Fruit fly (Drosophila melanogaster): ENCODE measurements around the gene osi.

osi gene

dm6 chr2L:16888574-16889376 lies 1.0 kb upstream of the osi start (continued):
- TF ChIP-seq net (GFP tag; optimal IDR thresholded peaks at IDR 0.05) (no peak), topi (GFP tag; optimal IDR thresholded peaks at IDR 0.05) (no peak), Eip75B (GFP tag; optimal IDR thresholded peaks at IDR 0.05) (no peak), CG4318 (GFP tag; optimal IDR thresholded peaks at IDR 0.05) (no peak), Sox14 (GFP tag; optimal IDR thresholded peaks at IDR 0.05) (peak; percentile 2), acj6 (GFP tag; optimal IDR thresholded peaks at IDR 0.05) (no peak), Ets96B (tag; optimal IDR thresholded peaks at IDR 0.05) (no peak)

- TF ChIP-seq Smox (GFP tag; optimal IDR thresholded peaks at IDR 0.05) (no peak), Eip93F (GFP tag; optimal IDR thresholded peaks at IDR 0.05) (no peak), spab (GFP tag; optimal IDR thresholded peaks at IDR 0.05) (no peak), vri (GFP tag; optimal IDR thresholded peaks at IDR 0.05) (peak; percentile 32), CG3919 (GFP tag; optimal IDR thresholded peaks at IDR 0.05) (no peak), CG6163 (GFP tag; IDR thresholded peaks at IDR 0.05) (no peak), dsx (GFP tag; optimal IDR thresholded peaks at IDR 0.05; ENCODE audit: poor library complexity, severe bottlenecking) (no peak), svp (GFP tag) (peak; percentile 92), pdm3 (GFP tag; optimal IDR thresholded peaks at IDR 0.05) (no peak), esn (GFP tag; optimal IDR thresholded peaks at IDR 0.05) (no peak), CG16779 (tag; optimal IDR thresholded peaks at IDR 0.05) (peak; percentile 25), salr (GFP tag; optimal IDR thresholded peaks at IDR 0.05) (no peak), CG6276 (GFP tag; optimal IDR thresholded peaks at IDR 0.05) (no peak), CG8119 (GFP tag; IDR thresholded peaks at IDR 0.05) (no peak)
These were observed 1.3 kb downstream of the osi start for dm6 chr2L:16886459-16886858.

dm6 chr2L:16885347-16885746 lies 2.4 kb downstream of the osi start:
- TF ChIP-seq dsx (GFP tag; optimal IDR thresholded peaks at IDR 0.05; ENCODE audit: poor library complexity, severe bottlenecking) (no peak), Blimp-1 (GFP tag; optimal IDR thresholded peaks at IDR 0.05) (no peak), CG16779 (tag; optimal IDR thresholded peaks at IDR 0.05) (no peak), CG6276 (GFP tag; optimal IDR thresholded peaks at IDR 0.05) (no peak), CG34406 (GFP tag; optimal IDR thresholded peaks at IDR 0.05) (no peak), CG10631 (GFP tag; optimal IDR thresholded peaks at IDR 0.05) (no peak), Eip75B (GFP tag; optimal IDR thresholded peaks at IDR 0.05) (no peak), CG31627 (GFP tag; optimal IDR thresholded peaks at IDR 0.05) (no peak), Sox15 (GFP tag; optimal IDR thresholded peaks at IDR 0.05) (no peak), CG3032 (tag; optimal IDR thresholded peaks at IDR 0.05) (no peak), CG3919 (GFP tag; optimal IDR thresholded peaks at IDR 0.05) (no peak), lz (GFP tag; optimal IDR thresholded peaks at IDR 0.05) (no peak), net (GFP tag; optimal IDR thresholded peaks at IDR 0.05) (no peak), CG6792 (GFP tag; optimal IDR thresholded peaks at IDR 0.05) (no peak), esn (GFP tag; optimal IDR thresholded peaks at IDR 0.05) (no peak), CG6808 (GFP tag; optimal IDR thresholded peaks at IDR 0.05) (no peak), achi (GFP tag; optimal IDR thresholded peaks at IDR 0.05) (no peak), vri (GFP tag; optimal IDR thresholded peaks at IDR 0.05) (no peak)

- TF ChIP-seq svp (GFP tag) (peak; percentile 33), CG9139 (GFP tag; optimal IDR thresholded peaks at IDR 0.05) (no peak)
These were observed 3.1 kb downstream of the osi start for dm6 chr2L:16884702-16885101.
